Fruit fly (Drosophila melanogaster): ENCODE data around the gene CG31673.

CG31673 gene

DNA sequence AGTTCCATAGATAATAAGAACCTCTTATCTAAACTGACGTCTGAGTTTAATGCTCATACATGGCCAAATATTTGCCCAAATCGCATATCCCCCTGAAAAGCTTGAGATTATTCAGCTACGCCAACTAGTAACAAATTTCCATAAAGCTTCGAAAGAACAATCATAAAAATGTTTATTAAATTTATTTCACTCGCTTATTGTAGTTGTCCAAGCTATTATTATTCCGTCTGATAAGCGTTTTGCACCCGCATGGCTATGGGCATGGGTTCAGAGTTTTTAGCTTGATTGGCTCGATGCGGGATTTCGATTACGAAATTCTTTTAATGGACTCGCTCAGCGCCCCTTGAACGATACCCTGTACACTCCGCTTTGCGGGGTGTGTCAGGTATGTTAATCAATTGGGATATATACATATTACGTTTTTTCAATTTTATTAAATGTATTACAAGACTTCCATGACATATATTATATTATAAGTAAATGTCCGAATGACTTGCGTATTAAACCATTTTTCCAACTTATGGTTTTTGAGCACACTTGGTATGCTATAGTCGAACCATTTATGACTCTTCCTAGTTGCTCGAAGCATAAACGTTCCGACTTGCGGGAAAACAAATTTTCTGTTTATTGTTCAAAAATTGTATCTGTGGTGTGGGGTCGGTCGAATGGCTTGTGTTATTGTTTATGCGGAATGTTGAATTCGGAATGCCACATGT is 23.6 kb upstream of the CG31673 start (continued):
- TF ChIP-seq CG9817 (tag; optimal IDR thresholded peaks at IDR 0.05), result peak; percentile 92
- peak; percentile 93 for TF ChIP-seq H2.0 (GFP tag; IDR thresholded peaks at IDR 0.05)
- TF ChIP-seq pnt (GFP tag; optimal IDR thresholded peaks at IDR 0.05), result peak; percentile 55
- peak; percentile 97 for TF ChIP-seq CG17359 (tag; optimal IDR thresholded peaks at IDR 0.05)
- peak; percentile 95 for TF ChIP-seq CG14441 (GFP tag; IDR thresholded peaks at IDR 0.05)
- TF ChIP-seq ranshi (GFP tag; IDR thresholded peaks at IDR 0.05), result peak; percentile 93
- peak; percentile 95 for TF ChIP-seq Xbp1 (GFP tag; optimal IDR thresholded peaks at IDR 0.05)
- TF ChIP-seq trh (GFP tag; optimal IDR thresholded peaks at IDR 0.05), result peak; percentile 84
- TF ChIP-seq CG7839 (tag; optimal IDR thresholded peaks at IDR 0.05), result peak; percentile 97
- TF ChIP-seq onecut (GFP tag; IDR thresholded peaks at IDR 0.05), result peak; percentile 82
- peak; percentile 88 for TF ChIP-seq chn (GFP tag; optimal IDR thresholded peaks at IDR 0.05)
- peak; percentile 48 for TF ChIP-seq sima (GFP tag; optimal IDR thresholded peaks at IDR 0.05)
- TF ChIP-seq corto (GFP tag; optimal IDR thresholded peaks at IDR 0.05), result peak; percentile 11
- TF ChIP-seq Atf-2 (GFP tag; optimal IDR thresholded peaks at IDR 0.05), result peak; percentile 69
- peak; percentile 89 for TF ChIP-seq CG31388 (GFP tag; optimal IDR thresholded peaks at IDR 0.05)
- TF ChIP-seq CG2129 (GFP tag; IDR thresholded peaks at IDR 0.05; ENCODE audit: partially characterized antibody), result no peak
- TF ChIP-seq CG33213 (GFP tag; optimal IDR thresholded peaks at IDR 0.05), result peak; percentile 6
- peak; percentile 94 for TF ChIP-seq CG11247 (GFP tag; IDR thresholded peaks at IDR 0.05)
- no peak for TF ChIP-seq cad (GFP tag; optimal IDR thresholded peaks at IDR 0.05)
- peak in 1 of 2 experiments; percentile 55 for TF ChIP-seq crp (GFP tag; optimal IDR thresholded peaks at IDR 0.05)
- TF ChIP-seq CG8924 (tag; optimal IDR thresholded peaks at IDR 0.05), result peak; percentile 98
- peak; percentile 60 for TF ChIP-seq CTCF (GFP tag; optimal IDR thresholded peaks at IDR 0.05)

DNA sequence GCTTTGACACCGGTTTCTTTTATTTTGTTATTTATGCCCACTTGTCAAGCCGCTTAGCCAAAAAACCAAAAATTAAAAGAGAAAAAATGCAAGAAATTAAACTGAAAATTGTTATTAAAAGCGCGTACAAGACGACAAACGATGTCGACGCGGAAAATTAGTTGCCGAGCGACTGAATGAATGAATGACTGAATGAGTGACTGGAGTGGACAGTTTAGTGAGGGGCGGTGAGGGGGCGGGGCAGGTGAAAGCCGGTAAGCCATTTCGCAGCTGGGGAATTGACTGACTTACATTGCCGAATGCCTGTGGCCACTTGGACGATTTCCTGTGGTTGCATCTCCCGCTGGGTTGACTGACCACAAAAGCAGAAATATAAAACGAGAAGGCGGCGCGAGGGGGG is 22.8 kb upstream of the CG31673 start:
- peak; percentile 91 for TF ChIP-seq CG8281 (tag; optimal IDR thresholded peaks at IDR 0.05)
- no peak for TF ChIP-seq az2 (GFP tag; optimal IDR thresholded peaks at IDR 0.05)
- no peak for TF ChIP-seq CG1647 (GFP tag; optimal IDR thresholded peaks at IDR 0.05)
- TF ChIP-seq ab (GFP tag; optimal IDR thresholded peaks at IDR 0.05), result no peak
- TF ChIP-seq klu (GFP tag; IDR thresholded peaks at IDR 0.05), result 0 out of 2 replicates have a peak, but pooled peaks have one; percentile 8
- TF ChIP-seq CG11093 (GFP tag; IDR thresholded peaks at IDR 0.05), result no peak
- TF ChIP-seq zen (tag; optimal IDR thresholded peaks at IDR 0.05), result no peak
- TF ChIP-seq CG6765 (GFP tag; optimal IDR thresholded peaks at IDR 0.05), result no peak
- no peak for TF ChIP-seq peb (GFP tag; IDR thresholded peaks at IDR 0.05)
- TF ChIP-seq chinmo (GFP tag; IDR thresholded peaks at IDR 0.05; ENCODE audit: partially characterized antibody), result 0 out of 4 replicates have a peak, but pooled peaks have one; percentile 37
- TF ChIP-seq Asciz (GFP tag; optimal IDR thresholded peaks at IDR 0.05), result no peak
- no peak for TF ChIP-seq CG7556 (GFP tag; optimal IDR thresholded peaks at IDR 0.05)
- peak; percentile 67 for TF ChIP-seq Med (GFP tag)
- no peak for TF ChIP-seq ap (GFP tag; IDR thresholded peaks at IDR 0.05)
- no peak for TF ChIP-seq CG15479 (GFP tag; optimal IDR thresholded peaks at IDR 0.05)
- TF ChIP-seq ash1 (GFP tag; optimal IDR thresholded peaks at IDR 0.05), result no peak
- no peak for TF ChIP-seq BtbVII (GFP tag; optimal IDR thresholded peaks at IDR 0.05)
- TF ChIP-seq CG10462 (GFP tag; optimal IDR thresholded peaks at IDR 0.05), result no peak
- no peak for TF ChIP-seq Dfd (GFP tag; optimal IDR thresholded peaks at IDR 0.05)
- TF ChIP-seq CG11723 (GFP tag; optimal IDR thresholded peaks at IDR 0.05), result no peak

All from whole organism, embryonic.